Worm (Caenorhabditis elegans) whole organism, L1 larva: ENCODE data around the gene C52E2.5.

Source experiments
- C04F5.9 ChIP-seq: sonication (generic microtip); optimal IDR thresholded peaks from 2 replicates; lab custom pipeline; 2016; ENCODE audit warnings: missing genetic modification characterization, missing compliant biosample characterization
- C34B4.2 ChIP-seq: sonication (generic microtip); optimal IDR thresholded peaks from 2 replicates; lab custom pipeline; 2017; ENCODE audit warnings: mild to moderate bottlenecking, missing genetic modification characterization, missing compliant biosample characterization
- F16B12.6 ChIP-seq: fragments of 150-350 bp; optimal IDR thresholded peaks from 2 replicates; lab custom pipeline; 2014; ENCODE audit warnings: missing biosample characterization, missing genetic modification characterization
- aly-2 ChIP-seq: fragments of 150-350 bp; optimal IDR thresholded peaks from 2 replicates; lab custom pipeline; 2014; ENCODE audit warnings: missing biosample characterization, missing genetic modification characterization
- ama-1 ChIP-seq: fragments of 150-350 bp; optimal IDR thresholded peaks from 2 replicates; lab custom pipeline; 2014
- blmp-1 ChIP-seq: fragments of 150-350 bp; optimal IDR thresholded peaks from 2 replicates; lab custom pipeline; 2014; ENCODE audit warnings: missing biosample characterization, missing genetic modification characterization
- ceh-8 ChIP-seq: fragments of 200-800 bp; sonication (Bioruptor generic); optimal IDR thresholded peaks from 2 replicates; lab custom pipeline; 2018; ENCODE audit warnings: mild to moderate bottlenecking, missing genetic modification characterization, moderate library complexity, missing compliant biosample characterization
- ceh-82 ChIP-seq, 3 experiments: fragments of 150-350 bp in 1 of 3; sonication (generic microtip) in 2 of 3; optimal IDR thresholded peaks; 2 replicates each; lab custom pipeline; 2014 to 2017; ENCODE audit warnings: missing biosample characterization in 3 of 3, missing genetic modification characterization in 3 of 3
- ceh-88 ChIP-seq: fragments of 200-800 bp; sonication (Bioruptor generic); IDR thresholded peaks from 2 replicates; pipeline ENCODE4 v1.3.6; 2022; ENCODE audit warnings: missing genetic modification characterization, missing compliant biosample characterization
- ceh-90 ChIP-seq: sonication (generic microtip); optimal IDR thresholded peaks from 2 replicates; lab custom pipeline; 2016; ENCODE audit warnings: missing genetic modification characterization, missing compliant biosample characterization
- ces-1 ChIP-seq: fragments of 150-350 bp; optimal IDR thresholded peaks from 2 replicates; lab custom pipeline; 2014; ENCODE audit warnings: missing biosample characterization, missing genetic modification reagents, missing genetic modification characterization
- dsc-1 ChIP-seq: sonication (generic microtip); optimal IDR thresholded peaks from 2 replicates; lab custom pipeline; 2016; ENCODE audit warnings: mild to moderate bottlenecking, missing genetic modification characterization, missing compliant biosample characterization
- efl-1 ChIP-seq, 4 experiments: fragments of 150-350 bp; optimal IDR thresholded peaks in 3 of 4; peaks in 1 of 4; 1 replicate in 1 of 4; 2 replicates in 3 of 4; lab custom pipeline; 2014; ENCODE audit warnings: missing biosample characterization in 2 of 4, missing genetic modification characterization in 2 of 4, missing genetic modification reagents in 2 of 4
- egl-13 ChIP-seq: sonication (generic microtip); optimal IDR thresholded peaks from 2 replicates; lab custom pipeline; 2016; ENCODE audit warnings: missing genotype, missing genetic modification reagents, missing genetic modification characterization, missing compliant biosample characterization
- elt-2 ChIP-seq: sonication (generic microtip); optimal IDR thresholded peaks from 2 replicates; lab custom pipeline; 2016; ENCODE audit warnings: missing genetic modification characterization, mild to moderate bottlenecking, inconsistent platforms, missing compliant biosample characterization, missing genetic modification reagents
- elt-3 ChIP-seq, 6 experiments: fragments of 150-350 bp in 1 of 6; sonication (generic microtip); optimal IDR thresholded peaks; 2 replicates each; lab custom pipeline; 2017 to 2018; ENCODE audit warnings: missing biosample characterization in 6 of 6, missing genetic modification characterization in 6 of 6, inconsistent platforms in 1 of 6
- ets-5 ChIP-seq: fragments of 200-800 bp; sonication (Bioruptor generic); IDR thresholded peaks from 2 replicates; pipeline ENCODE4 v1.3.6; 2022; ENCODE audit warnings: missing genetic modification characterization, missing compliant biosample characterization
- hlh-4 ChIP-seq: sonication (generic microtip); optimal IDR thresholded peaks from 2 replicates; lab custom pipeline; 2016; ENCODE audit warnings: mild to moderate bottlenecking, missing genetic modification characterization, missing compliant biosample characterization
- irx-1 ChIP-seq: sonication (generic microtip); optimal IDR thresholded peaks from 2 replicates; lab custom pipeline; 2016; ENCODE audit warnings: missing genetic modification characterization, missing compliant biosample characterization
- jun-1 ChIP-seq: fragments of 150-350 bp; optimal IDR thresholded peaks from 2 replicates; lab custom pipeline; 2014; ENCODE audit warnings: missing biosample characterization, missing genetic modification reagents, missing genetic modification characterization
- lin-35 ChIP-seq, 2 experiments: fragments of 150-350 bp; optimal IDR thresholded peaks; 2 replicates each; lab custom pipeline; 2014; ENCODE audit warnings: missing biosample characterization in 2 of 2, missing genetic modification characterization in 2 of 2, missing genetic modification reagents in 2 of 2
- lsy-2 ChIP-seq, 2 experiments: fragments of 150-350 bp; optimal IDR thresholded peaks; 2 replicates each; lab custom pipeline; 2014; ENCODE audit warnings: missing biosample characterization in 2 of 2, missing genetic modification characterization in 2 of 2
- mdl-1 ChIP-seq, 2 experiments: fragments of 150-350 bp; optimal IDR thresholded peaks; 2 replicates each; lab custom pipeline; 2014 to 2017; ENCODE audit warnings: missing biosample characterization in 2 of 2, missing genetic modification characterization in 2 of 2, inconsistent platforms in 1 of 2
- nhr-12 ChIP-seq: sonication (generic microtip); optimal IDR thresholded peaks from 2 replicates; lab custom pipeline; 2017; ENCODE audit warnings: missing biosample characterization, missing genetic modification characterization
- nhr-20 ChIP-seq: sonication (generic microtip); optimal IDR thresholded peaks from 2 replicates; lab custom pipeline; 2016; ENCODE audit warnings: mild to moderate bottlenecking, missing genetic modification characterization, missing compliant biosample characterization
- nhr-237 ChIP-seq: fragments of 150-350 bp; optimal IDR thresholded peaks from 2 replicates; lab custom pipeline; 2014; ENCODE audit warnings: missing biosample characterization, missing genetic modification characterization
- nhr-28 ChIP-seq: fragments of 150-350 bp; optimal IDR thresholded peaks from 2 replicates; lab custom pipeline; 2014; ENCODE audit warnings: missing biosample characterization, missing genetic modification characterization
- nhr-76 ChIP-seq: sonication (generic microtip); optimal IDR thresholded peaks from 2 replicates; lab custom pipeline; 2017; ENCODE audit warnings: missing biosample characterization, missing genetic modification characterization
- nhr-77 ChIP-seq: fragments of 150-350 bp; optimal IDR thresholded peaks from 2 replicates; lab custom pipeline; 2014; ENCODE audit warnings: missing biosample characterization, missing genetic modification characterization
- nhr-84 ChIP-seq: sonication (generic microtip); optimal IDR thresholded peaks from 2 replicates; lab custom pipeline; 2017; ENCODE audit warnings: missing biosample characterization, missing genetic modification characterization
- nhr-90 ChIP-seq: sonication (generic microtip); optimal IDR thresholded peaks from 2 replicates; lab custom pipeline; 2016; ENCODE audit warnings: mild to moderate bottlenecking, missing genetic modification characterization, missing compliant biosample characterization; ENCODE audit not compliant: poor library complexity
- pax-3 ChIP-seq: fragments of 200-800 bp; sonication (Bioruptor generic); optimal IDR thresholded peaks from 2 replicates; lab custom pipeline; 2018; ENCODE audit warnings: mild to moderate bottlenecking, missing genetic modification characterization, moderate library complexity, missing compliant biosample characterization
- pqm-1 ChIP-seq: sonication (generic microtip); optimal IDR thresholded peaks from 3 replicates; lab custom pipeline; 2017; ENCODE audit warnings: missing biosample characterization, missing genetic modification characterization
- rnt-1 ChIP-seq: sonication (generic microtip); optimal IDR thresholded peaks from 2 replicates; lab custom pipeline; 2016; ENCODE audit warnings: mild to moderate bottlenecking, missing genetic modification characterization, moderate library complexity, missing compliant biosample characterization
- sup-37 ChIP-seq: fragments of 200-800 bp; sonication (Bioruptor generic); optimal IDR thresholded peaks from 2 replicates; lab custom pipeline; 2018; ENCODE audit warnings: mild to moderate bottlenecking, missing genetic modification characterization, missing compliant biosample characterization
- tlp-1 ChIP-seq: fragments of 150-350 bp; optimal IDR thresholded peaks from 2 replicates; lab custom pipeline; 2014; ENCODE audit warnings: missing biosample characterization, missing genetic modification characterization
- unc-130 ChIP-seq: fragments of 150-350 bp; optimal IDR thresholded peaks from 2 replicates; lab custom pipeline; 2017; ENCODE audit warnings: missing biosample characterization, missing genetic modification characterization, inconsistent platforms
- vab-15 ChIP-seq: sonication (generic microtip); optimal IDR thresholded peaks from 2 replicates; lab custom pipeline; 2017; ENCODE audit warnings: missing genotype, mild to moderate bottlenecking, missing genetic modification characterization, missing compliant biosample characterization
- ztf-11 ChIP-seq, 2 experiments: sonication (generic microtip); optimal IDR thresholded peaks; 2 replicates each; lab custom pipeline; 2016 to 2017; ENCODE audit warnings: missing genetic modification characterization in 2 of 2, missing biosample characterization in 1 of 2, missing compliant biosample characterization in 1 of 2
- ztf-4 ChIP-seq: fragments of 150-350 bp; optimal IDR thresholded peaks from 2 replicates; lab custom pipeline; 2014; ENCODE audit warnings: missing biosample characterization, missing genetic modification characterization

Gene C52E2.5

DNA sequence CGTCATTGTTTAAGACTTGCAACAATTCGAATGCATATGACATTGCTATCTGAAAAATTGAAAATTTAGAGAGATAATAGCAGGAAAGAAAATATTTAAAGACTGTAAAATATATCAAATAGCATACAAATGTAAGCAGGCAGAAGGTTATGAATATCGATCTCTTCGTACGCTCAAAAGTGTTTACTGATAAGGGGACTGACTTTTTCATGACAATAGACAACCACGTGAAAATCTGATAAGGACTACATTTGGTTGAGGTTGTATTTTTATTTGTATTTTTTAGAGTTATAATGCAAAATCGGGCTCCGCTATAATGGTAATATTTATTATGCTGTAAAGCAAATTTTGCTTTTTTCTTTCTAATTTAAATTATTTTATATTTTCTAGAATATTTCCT, at the start of gene C52E2.5, which contains the start of gene C52E2.4:
Gene C52E2.5 (minus strand): TSS at position 43 of the 400 bp plus-strand sequence.
Gene C52E2.4 (plus strand): TSS at position 252 of the 400 bp plus-strand sequence.
- TF ChIP-seq egl-13 (tag; lab: Kevin White, UChicago) (peak; percentile 5), elt-2 (tag; lab: Kevin White, UChicago) (peak; percentile 96), nhr-12 (tag; lab: Kevin White, UChicago) (no peak), elt-3 (tag; optimal IDR thresholded peaks at IDR 0.05; lab: Kevin White, UChicago) (no peak), hlh-4 (tag; lab: Kevin White, UChicago) (no peak), lin-35 (GFP tag; optimal IDR thresholded peaks at IDR 0.05; lab: Kevin White, UChicago) (peak in 1 of 2 experiments; percentile 34), ces-1 (no peak), nhr-76 (tag; lab: Kevin White, UChicago) (no peak), nhr-90 (tag; lab: Kevin White, UChicago) (no peak), ets-5 (no peak), ceh-82 (tag; optimal IDR thresholded peaks at IDR 0.05; lab: Kevin White, UChicago) (no peak), F16B12.6 (tag; lab: Kevin White, UChicago) (no peak), pax-3 (tag; lab: Kevin White, UChicago) (no peak), efl-1 (optimal IDR thresholded peaks at IDR 0.05; lab: Kevin White, UChicago) (no peak), efl-1 (GFP tag; optimal IDR thresholded peaks at IDR 0.05 in 1 of 2; lab: Kevin White, UChicago) (peak in 1 of 2 experiments; percentile 16), ceh-8 (no peak), nhr-20 (tag; lab: Kevin White, UChicago) (no peak), pqm-1 (tag; lab: Kevin White, UChicago) (peak; percentile 16), ceh-90 (no peak), tlp-1 (tag; lab: Kevin White, UChicago) (peak; percentile 45), ztf-4 (tag; lab: Kevin White, UChicago) (no peak)

DNA sequence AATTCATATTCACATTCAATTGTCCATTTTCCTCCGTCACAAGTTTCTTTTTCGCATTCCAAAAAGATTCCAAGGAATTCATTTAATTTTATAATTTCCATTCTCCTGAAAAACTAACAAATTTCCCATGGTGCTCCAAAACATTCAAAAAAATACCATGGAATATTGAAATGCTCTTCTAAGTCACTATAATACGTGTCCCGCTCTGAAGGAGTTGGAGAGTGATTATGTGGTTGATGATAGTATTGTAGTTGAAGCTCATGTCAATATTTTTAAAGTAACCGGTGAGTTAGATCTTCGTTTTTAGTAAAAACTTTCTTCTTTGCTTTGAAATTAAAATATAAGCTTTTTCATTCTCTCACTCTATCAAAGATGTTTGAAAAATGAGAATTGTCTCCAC, 47.9 kb upstream of the C52E2.5 start, which contains the start of gene math-9:
Gene math-9 (minus strand): TSS at position 101 of the 400 bp plus-strand sequence.
- no peak for TF ChIP-seq blmp-1 (tag; lab: Kevin White, UChicago)
- no peak for TF ChIP-seq efl-1 (optimal IDR thresholded peaks at IDR 0.05; lab: Kevin White, UChicago)
- TF ChIP-seq efl-1 (GFP tag; optimal IDR thresholded peaks at IDR 0.05 in 1 of 2; lab: Kevin White, UChicago): peak in 1 of 2 experiments; percentile 45

DNA sequence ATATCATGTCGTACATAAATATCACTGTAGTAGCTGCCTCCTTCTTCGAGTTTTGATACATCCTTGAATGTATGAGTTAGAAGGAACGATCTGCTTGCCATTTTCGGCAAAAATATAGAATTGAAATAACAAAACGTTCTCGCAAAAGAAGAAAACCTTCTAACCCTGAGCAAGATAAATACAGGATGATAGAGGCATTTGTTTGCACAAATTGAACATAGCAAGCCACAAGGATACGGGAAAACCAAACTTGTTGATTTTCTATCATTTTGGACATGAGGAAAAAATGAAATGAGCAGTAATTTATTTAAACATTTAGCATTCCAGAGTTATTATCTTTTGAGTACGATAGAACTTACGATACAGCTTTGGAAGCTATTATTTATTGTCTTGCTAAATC, 46.3 kb upstream of the C52E2.5 start, which contains the start of gene math-8:
Gene math-8 (minus strand): TSS at position 101 of the 400 bp plus-strand sequence.
- TF ChIP-seq C34B4.2 (tag; lab: Kevin White, UChicago): no peak
- no peak for TF ChIP-seq pax-3 (tag; lab: Kevin White, UChicago)
- TF ChIP-seq sup-37 (GFP tag; lab: Kevin White, UChicago): no peak
- no peak for TF ChIP-seq nhr-77 (tag; lab: Kevin White, UChicago)
- no peak for TF ChIP-seq ceh-88 (GFP tag; lab: Robert Waterston, UW)
- no peak for TF ChIP-seq nhr-28 (tag; lab: Kevin White, UChicago)
- no peak for TF ChIP-seq unc-130
- no peak for TF ChIP-seq jun-1
- TF ChIP-seq C04F5.9 (tag; lab: Kevin White, UChicago): no peak
- TF ChIP-seq vab-15 (tag; lab: Kevin White, UChicago): no peak
- TF ChIP-seq mdl-1 (tag; optimal IDR thresholded peaks at IDR 0.05; lab: Kevin White, UChicago): no peak
- no peak for TF ChIP-seq elt-2 (tag; lab: Kevin White, UChicago)
- TF ChIP-seq ztf-4 (tag; lab: Kevin White, UChicago): no peak
- no peak for TF ChIP-seq lin-35 (GFP tag; optimal IDR thresholded peaks at IDR 0.05; lab: Kevin White, UChicago)
- no peak for TF ChIP-seq ztf-11 (tag; optimal IDR thresholded peaks at IDR 0.05; lab: Kevin White, UChicago)
- TF ChIP-seq dsc-1 (tag; lab: Kevin White, UChicago): no peak

DNA sequence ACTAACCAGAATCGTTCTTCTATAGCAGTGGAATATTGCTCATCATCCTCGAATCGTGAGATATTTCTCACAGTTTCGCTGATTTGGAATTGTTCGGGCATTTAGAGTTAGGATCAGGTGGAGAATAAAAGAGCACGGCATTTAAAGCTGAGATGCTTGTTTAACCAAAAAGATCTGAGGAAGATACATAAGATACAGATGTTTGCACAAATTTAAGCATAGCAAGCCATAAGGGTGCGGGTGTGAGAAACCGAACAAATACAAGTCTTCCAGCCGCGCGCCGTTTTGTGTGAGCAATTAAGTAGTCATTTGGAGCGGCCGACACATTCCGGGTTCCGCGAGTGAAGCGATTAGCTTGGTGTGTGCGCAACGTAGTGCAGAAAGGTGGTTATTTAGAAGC, 43.6 kb upstream of the C52E2.5 start, which contains the start of gene math-7:
Gene math-7 (minus strand): TSS at position 101 of the 400 bp plus-strand sequence.
- TF ChIP-seq aly-2 (tag; lab: Kevin White, UChicago): no peak
- no peak for TF ChIP-seq blmp-1 (tag; lab: Kevin White, UChicago)
- no peak for TF ChIP-seq ama-1 (lab: Kevin White, UChicago)
- no peak for TF ChIP-seq nhr-76 (tag; lab: Kevin White, UChicago)
- no peak for TF ChIP-seq ceh-88 (GFP tag; lab: Robert Waterston, UW)
- no peak for TF ChIP-seq elt-3 (tag; optimal IDR thresholded peaks at IDR 0.05; lab: Kevin White, UChicago)
- no peak for TF ChIP-seq irx-1 (tag; lab: Kevin White, UChicago)
- TF ChIP-seq rnt-1 (tag; lab: Kevin White, UChicago): no peak
- no peak for TF ChIP-seq ceh-90
- TF ChIP-seq F16B12.6 (tag; lab: Kevin White, UChicago): no peak
- TF ChIP-seq nhr-237 (tag; lab: Kevin White, UChicago): no peak
- no peak for TF ChIP-seq lsy-2 (tag; optimal IDR thresholded peaks at IDR 0.05; lab: Kevin White, UChicago)
- no peak for TF ChIP-seq nhr-84 (tag; lab: Kevin White, UChicago)
